Worm (Caenorhabditis elegans): Measurements from ENCODE around the gene K08F8.7.

Gene K08F8.7

ce11 chrII:8765131-8765530, 10.0 kb upstream of the K08F8.7 start (continued):
- TF ChIP-seq dve-1 (tag; optimal IDR thresholded peaks at IDR 0.05; ENCODE audit: insufficient read depth) (peak; percentile 31), T26A8.4 (GFP tag; IDR thresholded peaks at IDR 0.05) (no peak), ama-1 (optimal IDR thresholded peaks at IDR 0.05) (no peak), aly-2 (tag; optimal IDR thresholded peaks at IDR 0.05) (no peak), nhr-77 (tag; optimal IDR thresholded peaks at IDR 0.05) (no peak), lin-29 (GFP tag; IDR thresholded peaks at IDR 0.05) (no peak), lin-1 (GFP tag; IDR thresholded peaks at IDR 0.05) (no peak), gei-8 (GFP tag; optimal IDR thresholded peaks at IDR 0.05) (peak; percentile 27), dpl-1 (GFP tag; optimal IDR thresholded peaks at IDR 0.05) (no peak), ces-1 (GFP tag; optimal IDR thresholded peaks at IDR 0.05) (no peak), aha-1 (tag) (peak; percentile 70), zfp-2 (tag; optimal IDR thresholded peaks at IDR 0.05) (no peak), lir-3 (tag; optimal IDR thresholded peaks at IDR 0.05) (no peak), Y48G9A.11 (GFP tag; IDR thresholded peaks at IDR 0.05) (no peak), D1046.2 (GFP tag; IDR thresholded peaks at IDR 0.05) (no peak), snpc-4 (tag; optimal IDR thresholded peaks at IDR 0.05) (no peak), tag-97 (GFP tag; IDR thresholded peaks at IDR 0.05) (no peak), mes-2 (tag; optimal IDR thresholded peaks at IDR 0.05; ENCODE audit: poor library complexity, severe bottlenecking) (no peak), madf-5 (GFP tag; IDR thresholded peaks at IDR 0.05) (no peak), nhr-102 (tag; optimal IDR thresholded peaks at IDR 0.05) (no peak), snpc-1.2 (GFP tag; IDR thresholded peaks at IDR 0.05) (no peak), ceh-62 (tag; optimal IDR thresholded peaks at IDR 0.05) (no peak)

- TF ChIP-seq aha-1 (tag) = peak; percentile 8
- TF ChIP-seq ceh-44 (GFP tag; IDR thresholded peaks at IDR 0.05) = no peak
- TF ChIP-seq nhr-48 (tag; optimal IDR thresholded peaks at IDR 0.05) = no peak
- peak; percentile 35 for TF ChIP-seq hlh-30 (tag; optimal IDR thresholded peaks at IDR 0.05; ENCODE audit: insufficient read depth)
- no peak for TF ChIP-seq nhr-11 (tag; optimal IDR thresholded peaks at IDR 0.05)
- peak in 1 of 2 experiments; percentile 13 for TF ChIP-seq unc-62 (GFP tag; optimal IDR thresholded peaks at IDR 0.05 in 1 of 2)
- no peak for TF ChIP-seq unc-62 (tag; optimal IDR thresholded peaks at IDR 0.05)
These were observed 9.2 kb upstream of the K08F8.7 start for ce11 chrII:8764332-8764731.

- no peak for TF ChIP-seq ceh-82 (tag; optimal IDR thresholded peaks at IDR 0.05)
- TF ChIP-seq mdl-1 (tag; optimal IDR thresholded peaks at IDR 0.05) = no peak
- TF ChIP-seq nhr-6 (tag; optimal IDR thresholded peaks at IDR 0.05) = no peak
- TF ChIP-seq R02D3.7 (tag; optimal IDR thresholded peaks at IDR 0.05) = no peak
- peak; percentile 56 for TF ChIP-seq nhr-28 (tag; optimal IDR thresholded peaks at IDR 0.05)
- no peak for TF ChIP-seq dmd-8 (GFP tag; IDR thresholded peaks at IDR 0.05)
- TF ChIP-seq hmg-1.1 (GFP tag; IDR thresholded peaks at IDR 0.05) = no peak
- TF ChIP-seq aha-1 (tag) = peak; percentile 68
These were observed 8.2 kb upstream of the K08F8.7 start for ce11 chrII:8763367-8763766.

- TF ChIP-seq nhr-76 (tag; optimal IDR thresholded peaks at IDR 0.05) (no peak), attf-4 (tag; optimal IDR thresholded peaks at IDR 0.05) (no peak), ZK337.2 (GFP tag; IDR thresholded peaks at IDR 0.05) (no peak), mxl-2 (GFP tag; conservative IDR thresholded peaks at IDR 0.05) (no peak), hlh-30 (tag; optimal IDR thresholded peaks at IDR 0.05; ENCODE audit: insufficient read depth) (no peak), hlh-11 (tag; optimal IDR thresholded peaks at IDR 0.05) (no peak), nhr-102 (tag; optimal IDR thresholded peaks at IDR 0.05) (no peak), nhr-28 (tag; optimal IDR thresholded peaks at IDR 0.05) (peak; percentile 19), vab-7 (GFP tag; IDR thresholded peaks at IDR 0.05) (no peak), zip-2 (tag; optimal IDR thresholded peaks at IDR 0.05) (no peak), pqm-1 (tag; optimal IDR thresholded peaks at IDR 0.05) (peak; percentile 44), cey-2 (tag; optimal IDR thresholded peaks at IDR 0.05; ENCODE audit: borderline replicate concordance, insufficient read depth) (no peak), dmd-6 (GFP tag; IDR thresholded peaks at IDR 0.05) (0 out of 2 replicates have a peak, but pooled peaks have one; percentile 15), lin-13 (GFP tag; optimal IDR thresholded peaks at IDR 0.05) (no peak), lin-29 (GFP tag; IDR thresholded peaks at IDR 0.05) (no peak), ceh-44 (GFP tag; IDR thresholded peaks at IDR 0.05) (no peak), lir-3 (tag; optimal IDR thresholded peaks at IDR 0.05) (no peak), D1046.2 (GFP tag; IDR thresholded peaks at IDR 0.05) (no peak), lim-7 (GFP tag; IDR thresholded peaks at IDR 0.05) (no peak)
These were observed 6.6 kb upstream of the K08F8.7 start for ce11 chrII:8761739-8762138.

All from whole organism, L4 larva.